Fruit fly (Drosophila melanogaster) whole organism, embryonic: ENCODE measurements around the gene CG31627.

Experiments used
- Ada2b ChIP-seq: fragments of 200-800 bp; sonication (Bioruptor generic); IDR thresholded peaks from 2 replicates; pipeline ENCODE4 v1.3.6; 2022; ENCODE audit warnings: missing biosample characterization, missing genetic modification characterization
- Asciz ChIP-seq: fragments of 200-800 bp; sonication (Bioruptor generic); optimal IDR thresholded peaks from 2 replicates; lab custom pipeline; 2017; ENCODE audit warnings: missing biosample characterization, mild to moderate bottlenecking, missing genetic modification characterization, missing genetic modification reagents
- CG1024 ChIP-seq: fragments of 200-800 bp; sonication (Bioruptor generic); IDR thresholded peaks from 2 replicates; pipeline ENCODE4 v1.3.6; 2022; ENCODE audit warnings: missing biosample characterization, missing genetic modification characterization
- CG10543 ChIP-seq: fragments of 200-800 bp; sonication (Bioruptor generic); optimal IDR thresholded peaks from 3 replicates; lab custom pipeline; 2017; ENCODE audit warnings: missing biosample characterization, mild to moderate bottlenecking, missing genetic modification characterization, moderate library complexity
- CG13287 ChIP-seq: fragments of 200-800 bp; sonication (Bioruptor generic); IDR thresholded peaks from 2 replicates; pipeline ENCODE4 v1.3.6; 2022; ENCODE audit warnings: missing biosample characterization, missing genetic modification characterization; ENCODE audit not compliant: partially characterized antibody
- CG13624 ChIP-seq: fragments of 200-800 bp; sonication (Bioruptor generic); optimal IDR thresholded peaks from 2 replicates; lab custom pipeline; 2016; ENCODE audit warnings: missing biosample characterization, missing genetic modification characterization
- CG14014 ChIP-seq: fragments of 200-800 bp; sonication (Bioruptor generic); IDR thresholded peaks from 2 replicates; pipeline ENCODE4 v1.3.6; 2022; ENCODE audit warnings: missing biosample characterization, missing genetic modification characterization
- CG14860 ChIP-seq: fragments of 200-800 bp; sonication (Bioruptor generic); IDR thresholded peaks from 3 replicates; pipeline ENCODE4 v1.3.6; 2022; ENCODE audit warnings: missing biosample characterization, missing genetic modification characterization; ENCODE audit not compliant: partially characterized antibody
- CG1603 ChIP-seq: fragments of 200-800 bp; sonication (Bioruptor generic); optimal IDR thresholded peaks from 2 replicates; lab custom pipeline; 2019; ENCODE audit warnings: missing biosample characterization, mild to moderate bottlenecking, missing genetic modification characterization, moderate library complexity
- CG17328 ChIP-seq: fragments of 200-800 bp; sonication (Bioruptor generic); IDR thresholded peaks from 2 replicates; pipeline ENCODE4 v1.3.6; 2022; ENCODE audit warnings: missing biosample characterization, missing genetic modification characterization
- CG17829 ChIP-seq: fragments of 200-800 bp; optimal IDR thresholded peaks from 2 replicates; lab custom pipeline; 2019; ENCODE audit warnings: missing biosample characterization, mild to moderate bottlenecking, missing genetic modification characterization, moderate library complexity
- CG18599 ChIP-seq: fragments of 200-800 bp; sonication (Bioruptor generic); optimal IDR thresholded peaks from 3 replicates; lab custom pipeline; 2017; ENCODE audit warnings: missing biosample characterization, missing genetic modification characterization, mild to moderate bottlenecking, moderate library complexity, missing genetic modification reagents
- CG30403 ChIP-seq: fragments of 200-800 bp; sonication (Bioruptor generic); optimal IDR thresholded peaks from 3 replicates; lab custom pipeline; 2016; ENCODE audit warnings: missing biosample characterization, missing genetic modification characterization
- CG31224 ChIP-seq: fragments of 200-800 bp; sonication (Bioruptor generic); IDR thresholded peaks from 2 replicates; pipeline ENCODE4 v1.3.6; 2022; ENCODE audit warnings: missing biosample characterization, missing genetic modification characterization
- CG31365 ChIP-seq: fragments of 200-800 bp; sonication (Bioruptor generic); optimal IDR thresholded peaks from 2 replicates; lab custom pipeline; 2018; ENCODE audit warnings: missing biosample characterization, mild to moderate bottlenecking, missing genetic modification characterization
- CG3163 ChIP-seq: fragments of 200-800 bp; sonication (Bioruptor generic); optimal IDR thresholded peaks from 3 replicates; lab custom pipeline; 2016; ENCODE audit warnings: missing biosample characterization, missing genetic modification characterization
- CG3281 ChIP-seq: fragments of 200-800 bp; sonication (Bioruptor generic); optimal IDR thresholded peaks from 3 replicates; lab custom pipeline; 2017; ENCODE audit warnings: missing biosample characterization, mild to moderate bottlenecking, missing genetic modification characterization
- CG5245 ChIP-seq: fragments of 200-800 bp; sonication (Bioruptor generic); optimal IDR thresholded peaks from 3 replicates; lab custom pipeline; 2016; ENCODE audit warnings: missing biosample characterization, missing genetic modification characterization
- CG6854 ChIP-seq: fragments of 200-800 bp; sonication (Bioruptor generic); optimal IDR thresholded peaks from 3 replicates; lab custom pipeline; 2017; ENCODE audit warnings: missing biosample characterization, mild to moderate bottlenecking, missing genetic modification characterization
- CG7839 ChIP-seq: fragments of 200-800 bp; sonication (Bioruptor generic); optimal IDR thresholded peaks from 3 replicates; lab custom pipeline; 2018; ENCODE audit warnings: missing biosample characterization, mild to moderate bottlenecking, missing genetic modification characterization, moderate library complexity
- CG8388 ChIP-seq: fragments of 200-800 bp; sonication (Bioruptor generic); optimal IDR thresholded peaks from 2 replicates; lab custom pipeline; 2019; ENCODE audit warnings: missing biosample characterization, mild to moderate bottlenecking, missing genetic modification characterization, moderate library complexity
- CG9797 ChIP-seq: fragments of 200-800 bp; sonication (Bioruptor generic); optimal IDR thresholded peaks from 3 replicates; lab custom pipeline; 2018; ENCODE audit warnings: missing biosample characterization, mild to moderate bottlenecking, missing genetic modification characterization
- Gug ChIP-seq: fragments of 200-800 bp; sonication (Bioruptor generic); IDR thresholded peaks from 4 replicates; pipeline ENCODE4 v1.3.6; 2022; ENCODE audit warnings: missing biosample characterization, missing genetic modification characterization
- HmgD ChIP-seq: fragments of 200-800 bp; sonication (Bioruptor generic); optimal IDR thresholded peaks from 3 replicates; lab custom pipeline; 2016; ENCODE audit warnings: missing biosample characterization, missing genetic modification characterization
- Jarid2 ChIP-seq: fragments of 200-800 bp; sonication (Bioruptor generic); optimal IDR thresholded peaks from 3 replicates; lab custom pipeline; 2017; ENCODE audit warnings: mild to moderate bottlenecking, missing biosample characterization, missing genetic modification reagents, missing genetic modification characterization
- Nf-YB ChIP-seq: fragments of 200-800 bp; sonication (Bioruptor generic); optimal IDR thresholded peaks from 3 replicates; lab custom pipeline; 2019; ENCODE audit warnings: missing biosample characterization, mild to moderate bottlenecking, missing genetic modification characterization, moderate library complexity
- Opbp ChIP-seq: fragments of 200-800 bp; sonication (Bioruptor generic); IDR thresholded peaks from 3 replicates; pipeline ENCODE4 v1.3.6; 2022; ENCODE audit warnings: missing biosample characterization, missing genetic modification characterization; ENCODE audit not compliant: partially characterized antibody
- Sox100B ChIP-seq: fragments of 200-800 bp; sonication (Bioruptor generic); optimal IDR thresholded peaks from 3 replicates; lab custom pipeline; 2018; ENCODE audit warnings: missing biosample characterization, mild to moderate bottlenecking, missing genetic modification characterization
- aop ChIP-seq: fragments of 200-800 bp; sonication (Bioruptor generic); IDR thresholded peaks from 2 replicates; pipeline ENCODE4 v1.3.6; 2022; ENCODE audit warnings: missing biosample characterization, missing genetic modification characterization
- ase ChIP-seq: fragments of 200-800 bp; sonication (Bioruptor generic); IDR thresholded peaks from 3 replicates; pipeline ENCODE4 v1.3.6; 2022; ENCODE audit warnings: missing biosample characterization, missing genetic modification characterization
- cad ChIP-seq: fragments of >200 bp; optimal IDR thresholded peaks from 2 replicates; lab custom pipeline; 2017; ENCODE audit warnings: missing biosample characterization, missing genetic modification characterization
- caup ChIP-seq: fragments of 200-800 bp; sonication (Bioruptor generic); optimal IDR thresholded peaks from 3 replicates; lab custom pipeline; 2017; ENCODE audit warnings: missing biosample characterization, mild to moderate bottlenecking, missing genetic modification characterization, moderate library complexity; ENCODE audit not compliant: severe bottlenecking
- dan ChIP-seq: fragments of 200-800 bp; sonication (Bioruptor generic); IDR thresholded peaks from 2 replicates; pipeline ENCODE4 v1.3.6; 2022; ENCODE audit warnings: missing biosample characterization, missing genetic modification characterization
- dm ChIP-seq: fragments of 200-800 bp; sonication (Bioruptor generic); optimal IDR thresholded peaks from 3 replicates; lab custom pipeline; 2016; ENCODE audit warnings: missing biosample characterization, missing genetic modification characterization
- ems ChIP-seq: fragments of 200-800 bp; sonication (Bioruptor generic); optimal IDR thresholded peaks from 3 replicates; lab custom pipeline; 2016; ENCODE audit warnings: missing biosample characterization, missing genetic modification characterization
- ftz-f1 ChIP-seq: fragments of 200-800 bp; sonication (Bioruptor generic); optimal IDR thresholded peaks from 2 replicates; lab custom pipeline; 2016; ENCODE audit warnings: missing biosample characterization, missing genetic modification characterization
- hbn ChIP-seq: fragments of 200-800 bp; sonication (Bioruptor generic); IDR thresholded peaks from 2 replicates; pipeline ENCODE4 v1.3.6; 2022; ENCODE audit warnings: missing biosample characterization, missing genetic modification characterization; ENCODE audit not compliant: partially characterized antibody
- hkb ChIP-seq, 2 experiments: fragments of 200-800 bp in 1 of 2; fragments of >200 bp in 1 of 2; sonication (Bioruptor generic) in 1 of 2; IDR thresholded peaks in 1 of 2; optimal IDR thresholded peaks in 1 of 2; 2 replicates each; pipeline versions ENCODE4 v1.3.6 to Lab custom; 2017 to 2022; ENCODE audit warnings: missing biosample characterization in 1 of 2, missing genetic modification characterization in 1 of 2
- jigr1 ChIP-seq: fragments of 200-800 bp; sonication (Bioruptor generic); IDR thresholded peaks from 3 replicates; pipeline ENCODE4 v1.3.6; 2022; ENCODE audit warnings: missing biosample characterization, missing genetic modification characterization
- maf-S ChIP-seq: fragments of 200-800 bp; sonication (Bioruptor generic); optimal IDR thresholded peaks from 2 replicates; lab custom pipeline; 2016; ENCODE audit warnings: missing biosample characterization, missing genetic modification characterization
- mam ChIP-seq: fragments of 200-800 bp; sonication (Bioruptor generic); optimal IDR thresholded peaks from 3 replicates; lab custom pipeline; 2016; ENCODE audit warnings: missing biosample characterization, missing genetic modification characterization
- mld ChIP-seq: fragments of 200-800 bp; sonication (Bioruptor generic); IDR thresholded peaks from 3 replicates; pipeline ENCODE4 v1.3.6; 2022; ENCODE audit warnings: missing biosample characterization, missing genetic modification characterization; ENCODE audit not compliant: partially characterized antibody
- pzg ChIP-seq: fragments of 200-800 bp; sonication (Bioruptor generic); optimal IDR thresholded peaks from 3 replicates; lab custom pipeline; 2018; ENCODE audit warnings: missing biosample characterization, mild to moderate bottlenecking, missing genetic modification characterization, moderate library complexity
- ro ChIP-seq: fragments of 200-800 bp; sonication (Bioruptor generic); IDR thresholded peaks from 2 replicates; pipeline ENCODE4 v1.3.6; 2022; ENCODE audit warnings: missing biosample characterization, missing genetic modification characterization
- sima ChIP-seq: fragments of 200-800 bp; sonication (Bioruptor generic); optimal IDR thresholded peaks from 2 replicates; lab custom pipeline; 2016; ENCODE audit warnings: missing biosample characterization, missing genetic modification characterization
- sna ChIP-seq: fragments of 200-800 bp; sonication (Bioruptor generic); IDR thresholded peaks from 2 replicates; pipeline ENCODE4 v1.3.6; 2022; ENCODE audit warnings: missing biosample characterization, missing genetic modification characterization; ENCODE audit not compliant: partially characterized antibody
- tx ChIP-seq: fragments of 200-800 bp; sonication (Bioruptor generic); optimal IDR thresholded peaks from 2 replicates; lab custom pipeline; 2016; ENCODE audit warnings: missing biosample characterization, missing genetic modification characterization
- vfl ChIP-seq: fragments of 200-800 bp; sonication (Bioruptor generic); optimal IDR thresholded peaks from 2 replicates; lab custom pipeline; 2016; ENCODE audit warnings: missing biosample characterization, missing genetic modification characterization
- zen2 ChIP-seq: fragments of 200-800 bp; sonication (Bioruptor generic); IDR thresholded peaks from 3 replicates; pipeline ENCODE4 v1.3.6; 2022; ENCODE audit warnings: missing biosample characterization, missing genetic modification characterization; ENCODE audit not compliant: partially characterized antibody
- zf30C ChIP-seq: fragments of 200-800 bp; sonication (Bioruptor generic); optimal IDR thresholded peaks from 3 replicates; lab custom pipeline; 2018; ENCODE audit warnings: missing biosample characterization, mild to moderate bottlenecking, missing genetic modification characterization

CG31627 gene

dm6 chr2L:21149053-21149452, 24.0 kb upstream of the CG31627 start (continued):
- TF ChIP-seq ems (no peak), Opbp (GFP tag; lab: Robert Waterston, UW) (peak; percentile 74), CG13287 (GFP tag; lab: Robert Waterston, UW) (peak; percentile 86), zf30C (GFP tag; lab: Kevin White, UChicago) (no peak), CG31365 (tag; lab: Kevin White, UChicago) (no peak), Asciz (GFP tag; lab: Kevin White, UChicago) (peak; percentile 35), CG8388 (GFP tag; lab: Kevin White, UChicago) (peak; percentile 45), CG10543 (GFP tag; lab: Kevin White, UChicago) (no peak), cad (GFP tag; lab: Kevin White, UChicago) (no peak), CG17829 (tag; lab: Kevin White, UChicago) (peak; percentile 63), sna (no peak; the same call in 1 of the 2 replicates), maf-S (GFP tag; lab: Kevin White, UChicago) (no peak), ro (GFP tag; lab: Robert Waterston, UW) (no peak), hkb (optimal IDR thresholded peaks at IDR 0.05; lab: Kevin White, UChicago) (no peak), hkb (GFP tag; IDR thresholded peaks at IDR 0.05; lab: Robert Waterston, UW) (peak; percentile 81), ftz-f1 (GFP tag; lab: Kevin White, UChicago) (no peak), CG30403 (GFP tag; lab: Kevin White, UChicago) (peak; percentile 50), mam (peak; percentile 15), zen2 (GFP tag; lab: Robert Waterston, UW) (peak; percentile 73; the same call in 1 of the 3 replicates), hbn (GFP tag; lab: Robert Waterston, UW) (peak; percentile 73), CG18599 (GFP tag; lab: Kevin White, UChicago) (no peak), CG17328 (peak; percentile 66), caup (no peak), Sox100B (GFP tag; lab: Kevin White, UChicago) (peak; percentile 47), mld (no peak), dan (no peak), Gug (peak; percentile 26; the same call in 1 of the 4 replicates), CG13624 (GFP tag; lab: Kevin White, UChicago) (no peak), CG31224 (GFP tag; lab: Robert Waterston, UW) (no peak), jigr1 (GFP tag; lab: Robert Waterston, UW) (no peak), tx (GFP tag; lab: Kevin White, UChicago) (no peak), dm (GFP tag; lab: Kevin White, UChicago) (peak; percentile 16), CG14014 (GFP tag; lab: Robert Waterston, UW) (peak; percentile 66), CG1024 (no peak), CG7839 (tag; lab: Kevin White, UChicago) (peak; percentile 75), Ada2b (GFP tag; lab: Robert Waterston, UW) (peak; percentile 55), CG5245 (GFP tag; lab: Kevin White, UChicago) (no peak), CG3281 (GFP tag; lab: Kevin White, UChicago) (peak; percentile 13), CG9797 (no peak), sima (no peak), Nf-YB (GFP tag; lab: Kevin White, UChicago) (peak; percentile 26), Jarid2 (GFP tag; lab: Kevin White, UChicago) (no peak), CG14860 (peak; percentile 35; the same call in 2 of the 3 replicates), HmgD (GFP tag; lab: Kevin White, UChicago) (no peak), CG3163 (GFP tag; lab: Kevin White, UChicago) (no peak), ase (peak; percentile 44; the same call in 1 of the 3 replicates), vfl (GFP tag; lab: Kevin White, UChicago) (no peak), CG1603 (tag; lab: Kevin White, UChicago) (peak; percentile 63), aop (GFP tag; lab: Robert Waterston, UW) (no peak; the same call in 1 of the 2 replicates), CG6854 (GFP tag; lab: Kevin White, UChicago) (peak; percentile 52), pzg (GFP tag; lab: Kevin White, UChicago) (peak; percentile 71)
